Fruit fly (Drosophila melanogaster) whole organism: ENCODE measurements around the gene CG12811.

Source experiments
- pan ChIP-seq: fragments of >200 bp; optimal IDR thresholded peaks from 2 replicates; lab custom pipeline; 2017
- psq ChIP-seq: fragments of >200 bp; optimal IDR thresholded peaks from 2 replicates; lab custom pipeline; 2017

dm6 chr3R:10084179-10084647 is 35.6 kb upstream of the CG12811 start:
- no peak for TF ChIP-seq pan (lab: Kevin White, UChicago)
- TF ChIP-seq psq (lab: Kevin White, UChicago) = no peak
